Worm (Caenorhabditis elegans) whole organism, L2 larva: ENCODE data around the gene col-78.
A peak's percentile ranks its signal among the peaks of the same experiment; 100 is the strongest.

ENCODE experiments used
- R02D3.7 ChIP-seq: fragments of 150-350 bp; optimal IDR thresholded peaks from 2 replicates; lab custom pipeline; 2014; ENCODE audit warnings: missing biosample characterization, missing genetic modification characterization
- alr-1 ChIP-seq: fragments of 150-350 bp; optimal IDR thresholded peaks from 2 replicates; lab custom pipeline; 2014; ENCODE audit warnings: missing biosample characterization, missing genetic modification characterization
- elt-3 ChIP-seq: sonication (generic microtip); optimal IDR thresholded peaks from 2 replicates; lab custom pipeline; 2017; ENCODE audit warnings: missing biosample characterization, missing genetic modification characterization
- fos-1 ChIP-seq: fragments of 150-350 bp; optimal IDR thresholded peaks from 2 replicates; lab custom pipeline; 2014; ENCODE audit warnings: missing biosample characterization, missing genetic modification characterization
- lin-11 ChIP-seq: fragments of 150-350 bp; sonication (generic microtip); optimal IDR thresholded peaks from 2 replicates; lab custom pipeline; 2014; ENCODE audit warnings: missing biosample characterization, missing genetic modification characterization, inconsistent platforms, mixed read lengths
- lin-13 ChIP-seq: fragments of 150-350 bp; optimal IDR thresholded peaks from 2 replicates; lab custom pipeline; 2014; ENCODE audit warnings: missing biosample characterization, missing genetic modification reagents, missing genetic modification characterization
- lsy-2 ChIP-seq, 2 experiments: fragments of 150-350 bp in 1 of 2; sonication (generic microtip) in 1 of 2; optimal IDR thresholded peaks; 2 replicates each; lab custom pipeline; 2014 to 2017; ENCODE audit warnings: missing biosample characterization in 2 of 2, missing genetic modification characterization in 2 of 2
- nhr-23 ChIP-seq: fragments of 150-350 bp; optimal IDR thresholded peaks from 2 replicates; lab custom pipeline; 2014; ENCODE audit warnings: missing biosample characterization, missing genetic modification reagents, missing genetic modification characterization
- nhr-25 ChIP-seq: fragments of 150-350 bp; sonication (generic microtip); optimal IDR thresholded peaks from 3 replicates; lab custom pipeline; 2014; ENCODE audit warnings: missing biosample characterization, missing genetic modification characterization
- skn-1 ChIP-seq: sonication (generic microtip); optimal IDR thresholded peaks from 2 replicates; lab custom pipeline; 2017; ENCODE audit warnings: missing biosample characterization, missing genetic modification characterization
- unc-39 ChIP-seq: fragments of 150-350 bp; optimal IDR thresholded peaks from 2 replicates; lab custom pipeline; 2014; ENCODE audit warnings: missing biosample characterization, missing genetic modification characterization
- unc-62 ChIP-seq: fragments of 150-350 bp; optimal IDR thresholded peaks from 2 replicates; lab custom pipeline; 2014; ENCODE audit warnings: missing biosample characterization, missing genetic modification reagents, missing genetic modification characterization

DNA sequence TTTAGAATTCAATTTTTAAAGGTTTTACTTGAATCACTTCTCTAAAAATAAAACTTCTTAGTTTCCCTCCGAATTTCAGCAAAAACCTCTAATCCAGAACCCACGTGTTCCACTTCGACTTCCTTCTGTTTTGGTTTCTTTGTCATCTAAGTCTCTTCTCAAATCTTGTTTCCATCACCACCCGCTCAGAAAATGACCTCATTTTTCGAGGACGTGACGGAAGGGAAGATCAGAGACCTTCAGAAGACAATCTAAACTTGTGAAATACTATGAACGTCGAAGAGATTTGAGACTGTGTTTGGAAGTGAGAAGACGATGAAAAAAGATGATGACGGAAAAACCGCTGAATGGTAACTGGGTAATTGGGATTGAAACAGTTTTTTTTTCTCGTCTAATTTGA is 37.3 kb downstream of the col-78 start:
- TF ChIP-seq R02D3.7 (tag; lab: Kevin White, UChicago) (no peak), unc-39 (tag; lab: Kevin White, UChicago) (no peak), lin-13 (no peak), lin-11 (tag; lab: Kevin White, UChicago) (no peak), unc-62 (GFP tag; lab: Kevin White, UChicago) (no peak), nhr-23 (tag; lab: Kevin White, UChicago) (no peak), skn-1 (no peak), elt-3 (tag; lab: Kevin White, UChicago) (no peak), lsy-2 (tag; optimal IDR thresholded peaks at IDR 0.05; lab: Kevin White, UChicago) (no peak), alr-1 (tag; lab: Kevin White, UChicago) (no peak), nhr-25 (peak; percentile 68), fos-1 (tag; lab: Kevin White, UChicago) (no peak)
